Fruit fly (Drosophila melanogaster) whole organism, embryonic: ENCODE results near the gene L2HGDH.

Experiments
- Abd-B ChIP-seq: fragments of 200-800 bp; sonication (Bioruptor generic); optimal IDR thresholded peaks from 2 replicates; lab custom pipeline; 2018; ENCODE audit warnings: missing biosample characterization, mild to moderate bottlenecking, missing genetic modification characterization, moderate library complexity
- Bdp1 ChIP-seq: fragments of 200-800 bp; sonication (Bioruptor generic); optimal IDR thresholded peaks from 3 replicates; lab custom pipeline; 2016; ENCODE audit warnings: missing biosample characterization, missing genetic modification characterization
- CG10462 ChIP-seq: fragments of 200-800 bp; sonication (Bioruptor generic); optimal IDR thresholded peaks from 2 replicates; lab custom pipeline; 2016; ENCODE audit warnings: missing biosample characterization, missing genetic modification characterization
- CG10543 ChIP-seq: fragments of 200-800 bp; sonication (Bioruptor generic); optimal IDR thresholded peaks from 3 replicates; lab custom pipeline; 2017; ENCODE audit warnings: missing biosample characterization, mild to moderate bottlenecking, missing genetic modification characterization, moderate library complexity
- CG10959 ChIP-seq: fragments of 200-800 bp; sonication (Bioruptor generic); IDR thresholded peaks from 2 replicates; pipeline ENCODE4 v1.3.6; 2022; ENCODE audit warnings: missing biosample characterization, missing genetic modification characterization
- CG11398 ChIP-seq: fragments of 200-800 bp; sonication (Bioruptor generic); optimal IDR thresholded peaks from 2 replicates; lab custom pipeline; 2016; ENCODE audit warnings: missing biosample characterization, missing genetic modification characterization
- CG12071 ChIP-seq: fragments of 200-800 bp; sonication (Bioruptor generic); optimal IDR thresholded peaks from 3 replicates; lab custom pipeline; 2018; ENCODE audit warnings: missing biosample characterization, mild to moderate bottlenecking, missing genetic modification characterization
- CG14860 ChIP-seq: fragments of 200-800 bp; sonication (Bioruptor generic); IDR thresholded peaks from 3 replicates; pipeline ENCODE4 v1.3.6; 2022; ENCODE audit warnings: missing biosample characterization, missing genetic modification characterization; ENCODE audit not compliant: partially characterized antibody
- CG15269 ChIP-seq: fragments of 200-800 bp; sonication (Bioruptor generic); optimal IDR thresholded peaks from 2 replicates; lab custom pipeline; 2018; ENCODE audit warnings: missing biosample characterization, mild to moderate bottlenecking, missing genetic modification characterization, moderate library complexity
- CG18011 ChIP-seq: fragments of 200-800 bp; sonication (Bioruptor generic); optimal IDR thresholded peaks from 2 replicates; lab custom pipeline; 2017; ENCODE audit warnings: missing biosample characterization, missing genetic modification characterization, mild to moderate bottlenecking, moderate library complexity, missing genotype
- CG30403 ChIP-seq: fragments of 200-800 bp; sonication (Bioruptor generic); optimal IDR thresholded peaks from 3 replicates; lab custom pipeline; 2016; ENCODE audit warnings: missing biosample characterization, missing genetic modification characterization
- CG30431 ChIP-seq: fragments of 200-800 bp; sonication (Bioruptor generic); optimal IDR thresholded peaks from 2 replicates; lab custom pipeline; 2017; ENCODE audit warnings: missing biosample characterization, missing genetic modification characterization
- CG31224 ChIP-seq: fragments of 200-800 bp; sonication (Bioruptor generic); IDR thresholded peaks from 2 replicates; pipeline ENCODE4 v1.3.6; 2022; ENCODE audit warnings: missing biosample characterization, missing genetic modification characterization
- CG32532 ChIP-seq: fragments of 200-800 bp; sonication (Bioruptor generic); IDR thresholded peaks from 2 replicates; pipeline ENCODE4 v1.3.6; 2022; ENCODE audit warnings: missing biosample characterization, missing genetic modification characterization
- CG5245 ChIP-seq: fragments of 200-800 bp; sonication (Bioruptor generic); optimal IDR thresholded peaks from 3 replicates; lab custom pipeline; 2016; ENCODE audit warnings: missing biosample characterization, missing genetic modification characterization
- CG6175 ChIP-seq: fragments of 200-800 bp; sonication (Bioruptor generic); IDR thresholded peaks from 3 replicates; pipeline ENCODE4 v1.3.6; 2022; ENCODE audit warnings: missing biosample characterization, missing genetic modification characterization
- CoRest ChIP-seq: fragments of 200-800 bp; sonication (Bioruptor generic); optimal IDR thresholded peaks from 3 replicates; lab custom pipeline; 2018; ENCODE audit warnings: missing biosample characterization, mild to moderate bottlenecking, missing genetic modification characterization, moderate library complexity
- Doc2 ChIP-seq: fragments of 200-800 bp; sonication (Bioruptor generic); IDR thresholded peaks from 2 replicates; pipeline ENCODE4 v1.3.6; 2022; ENCODE audit warnings: missing biosample characterization, missing genetic modification characterization
- ERR ChIP-seq: fragments of 200-800 bp; sonication (Bioruptor generic); optimal IDR thresholded peaks from 2 replicates; lab custom pipeline; 2016; ENCODE audit warnings: missing biosample characterization, missing genetic modification characterization
- Eip74EF ChIP-seq, 2 experiments: fragments of 200-800 bp in 1 of 2; fragments of >200 bp in 1 of 2; sonication (Bioruptor generic) in 1 of 2; optimal IDR thresholded peaks; 2 replicates each; lab custom pipeline; 2017 to 2019; ENCODE audit warnings: missing biosample characterization in 2 of 2, missing genetic modification characterization in 2 of 2, mild to moderate bottlenecking in 1 of 2, moderate library complexity in 1 of 2
- Ets97D ChIP-seq: fragments of 200-800 bp; sonication (Bioruptor generic); optimal IDR thresholded peaks from 3 replicates; lab custom pipeline; 2016; ENCODE audit warnings: missing biosample characterization, missing genetic modification characterization
- Fer3 ChIP-seq: fragments of 200-800 bp; sonication (Bioruptor generic); optimal IDR thresholded peaks from 2 replicates; lab custom pipeline; 2018; ENCODE audit warnings: missing biosample characterization, mild to moderate bottlenecking, missing genetic modification characterization, moderate library complexity
- Myb ChIP-seq: fragments of 200-800 bp; sonication (Bioruptor generic); optimal IDR thresholded peaks from 2 replicates; lab custom pipeline; 2016; ENCODE audit warnings: missing biosample characterization, missing genetic modification characterization
- NFAT ChIP-seq: fragments of 200-800 bp; sonication (Bioruptor generic); IDR thresholded peaks from 2 replicates; pipeline ENCODE4 v1.3.6; 2022; ENCODE audit warnings: missing biosample characterization, missing genetic modification characterization
- Ptx1 ChIP-seq: fragments of 200-800 bp; sonication (Bioruptor generic); IDR thresholded peaks from 2 replicates; pipeline ENCODE4 v1.3.6; 2022; ENCODE audit warnings: missing biosample characterization, missing genetic modification characterization
- Rx ChIP-seq: fragments of 200-800 bp; sonication (Bioruptor generic); IDR thresholded peaks from 2 replicates; pipeline ENCODE4 v1.3.6; 2022; ENCODE audit warnings: missing biosample characterization, missing genetic modification characterization
- Sry-δ ChIP-seq: fragments of 200-800 bp; sonication (Bioruptor generic); optimal IDR thresholded peaks from 2 replicates; lab custom pipeline; 2016; ENCODE audit warnings: missing biosample characterization, missing genetic modification characterization
- ac ChIP-seq: fragments of 200-800 bp; sonication (Bioruptor generic); optimal IDR thresholded peaks from 3 replicates; lab custom pipeline; 2017; ENCODE audit warnings: missing biosample characterization, mild to moderate bottlenecking, missing genetic modification characterization
- ash1 ChIP-seq: fragments of 200-800 bp; sonication (Bioruptor generic); optimal IDR thresholded peaks from 2 replicates; lab custom pipeline; 2018; ENCODE audit warnings: missing biosample characterization, mild to moderate bottlenecking, missing genetic modification characterization
- ci ChIP-seq: fragments of 200-800 bp; sonication (Bioruptor generic); IDR thresholded peaks from 3 replicates; pipeline ENCODE4 v1.3.6; 2022; ENCODE audit warnings: missing biosample characterization, missing genetic modification characterization
- emc ChIP-seq: fragments of 200-800 bp; sonication (Bioruptor generic); optimal IDR thresholded peaks from 2 replicates; lab custom pipeline; 2016; ENCODE audit warnings: missing biosample characterization, missing genetic modification characterization
- ems ChIP-seq: fragments of 200-800 bp; sonication (Bioruptor generic); optimal IDR thresholded peaks from 3 replicates; lab custom pipeline; 2016; ENCODE audit warnings: missing biosample characterization, missing genetic modification characterization
- eve ChIP-seq, 2 experiments: fragments of >200 bp; optimal IDR thresholded peaks; 2 replicates each; lab custom pipeline; 2017; ENCODE audit warnings: missing biosample characterization in 2 of 2, missing genetic modification characterization in 2 of 2
- her ChIP-seq: fragments of 200-800 bp; sonication (Bioruptor generic); optimal IDR thresholded peaks from 2 replicates; lab custom pipeline; 2016; ENCODE audit warnings: missing biosample characterization, missing genetic modification characterization
- kah ChIP-seq: fragments of 200-800 bp; sonication (Bioruptor generic); optimal IDR thresholded peaks from 2 replicates; lab custom pipeline; 2018; ENCODE audit warnings: missing biosample characterization, mild to moderate bottlenecking, missing genetic modification characterization
- lab ChIP-seq: fragments of 200-800 bp; sonication (Bioruptor generic); optimal IDR thresholded peaks from 3 replicates; lab custom pipeline; 2017; ENCODE audit warnings: missing biosample characterization, missing genetic modification characterization, mild to moderate bottlenecking, moderate library complexity, missing genetic modification reagents
- lmd ChIP-seq: fragments of 200-800 bp; sonication (Bioruptor generic); IDR thresholded peaks from 2 replicates; pipeline ENCODE4 v1.3.6; 2022; ENCODE audit warnings: missing biosample characterization, missing genetic modification characterization
- lola ChIP-seq, 3 experiments: fragments of >200 bp in 2 of 3; fragments of 200-800 bp in 1 of 3; sonication (Bioruptor generic) in 1 of 3; optimal IDR thresholded peaks; 2 replicates each; lab custom pipeline; 2017 to 2019; ENCODE audit warnings: missing biosample characterization in 3 of 3, missing genetic modification characterization in 3 of 3, mild to moderate bottlenecking in 1 of 3, moderate library complexity in 1 of 3
- lov ChIP-seq, 2 experiments: fragments of 200-800 bp in 1 of 2; fragments of >200 bp in 1 of 2; sonication (Bioruptor generic) in 1 of 2; IDR thresholded peaks in 1 of 2; optimal IDR thresholded peaks in 1 of 2; 2 replicates in 1 of 2; 3 replicates in 1 of 2; pipeline versions ENCODE4 v1.3.6 to Lab custom; 2017 to 2022; ENCODE audit warnings: missing biosample characterization in 1 of 2, missing genetic modification characterization in 1 of 2
- mld ChIP-seq: fragments of 200-800 bp; sonication (Bioruptor generic); IDR thresholded peaks from 3 replicates; pipeline ENCODE4 v1.3.6; 2022; ENCODE audit warnings: missing biosample characterization, missing genetic modification characterization; ENCODE audit not compliant: partially characterized antibody
- pfk ChIP-seq: fragments of 200-800 bp; sonication (Bioruptor generic); optimal IDR thresholded peaks from 2 replicates; lab custom pipeline; 2018; ENCODE audit warnings: missing biosample characterization, mild to moderate bottlenecking, missing genetic modification characterization, moderate library complexity
- pho ChIP-seq: fragments of 200-800 bp; sonication (Bioruptor generic); optimal IDR thresholded peaks from 2 replicates; lab custom pipeline; 2016; ENCODE audit warnings: missing biosample characterization, missing genetic modification characterization
- tap ChIP-seq: fragments of 200-800 bp; optimal IDR thresholded peaks from 3 replicates; lab custom pipeline; 2019; ENCODE audit warnings: missing biosample characterization, mild to moderate bottlenecking, missing genetic modification characterization, moderate library complexity
- toy ChIP-seq: fragments of 200-800 bp; sonication (Bioruptor generic); IDR thresholded peaks from 2 replicates; pipeline ENCODE4 v1.3.6; 2022; ENCODE audit warnings: missing biosample characterization, missing genetic modification characterization
- trem ChIP-seq: fragments of 200-800 bp; optimal IDR thresholded peaks from 3 replicates; lab custom pipeline; 2019; ENCODE audit warnings: missing biosample characterization, mild to moderate bottlenecking, missing genetic modification characterization, moderate library complexity
- ttk ChIP-seq: fragments of 200-800 bp; sonication (Bioruptor generic); IDR thresholded peaks from 2 replicates; pipeline ENCODE4 v2.1.2; 2022; ENCODE audit warnings: missing biosample characterization, missing genetic modification characterization
- wor ChIP-seq: fragments of 200-800 bp; sonication (Bioruptor generic); IDR thresholded peaks from 2 replicates; pipeline ENCODE4 v1.3.6; 2022; ENCODE audit warnings: missing biosample characterization, missing genetic modification characterization
- yki ChIP-seq: fragments of >200 bp; optimal IDR thresholded peaks from 3 replicates; lab custom pipeline; 2018

Gene L2HGDH

DNA sequence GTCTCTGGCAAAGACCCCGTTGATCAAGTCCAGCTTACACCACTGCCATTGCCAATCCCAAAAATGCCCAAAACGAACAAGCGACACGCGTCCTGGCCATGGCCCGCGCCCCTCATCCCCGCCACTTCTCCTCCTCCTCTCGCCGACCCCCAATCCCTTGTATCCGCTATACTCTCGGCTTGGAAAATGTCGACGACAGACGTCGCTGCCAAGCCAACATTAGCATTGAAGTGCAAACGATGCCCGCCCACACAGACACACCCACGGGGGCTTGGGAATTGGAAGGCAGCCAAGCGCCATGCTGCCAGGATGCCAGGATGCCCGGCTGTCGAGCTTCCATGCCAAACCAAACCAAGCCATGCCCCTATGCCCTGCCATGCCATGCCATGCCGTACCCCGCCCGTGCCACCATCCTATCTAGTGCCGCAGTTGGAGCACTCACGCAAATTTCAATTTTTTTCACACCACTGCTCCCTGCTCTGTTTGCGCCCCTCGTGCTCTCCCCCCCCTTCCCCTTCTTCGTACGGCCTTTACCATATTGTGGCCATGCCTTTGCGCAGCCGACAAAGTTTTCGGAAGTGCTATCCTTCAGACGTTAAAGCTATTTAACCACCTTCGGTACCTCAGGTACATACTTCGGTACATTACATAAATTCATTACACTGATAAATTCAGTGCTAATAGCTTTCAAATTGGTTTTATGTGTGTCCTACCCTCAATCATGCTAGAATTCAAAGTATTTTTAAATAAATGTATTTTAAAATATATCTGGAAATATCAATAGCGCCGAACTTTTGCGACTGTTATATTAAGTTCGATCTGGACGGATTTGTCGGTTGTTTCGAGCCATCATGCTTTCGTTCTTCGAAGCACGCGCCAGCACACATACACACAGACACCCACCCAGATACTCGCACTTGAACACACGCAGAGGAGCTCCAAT lies 47.3 kb upstream of the L2HGDH start (continued):
- TF ChIP-seq Rx (GFP tag; lab: Robert Waterston, UW) (no peak), pfk (GFP tag; lab: Kevin White, UChicago) (no peak), eve (GFP tag; optimal IDR thresholded peaks at IDR 0.05; lab: Kevin White, UChicago) (no peak), yki (lab: Kevin White, UChicago) (no peak), kah (GFP tag; lab: Kevin White, UChicago) (peak; percentile 38), ash1 (GFP tag; lab: Kevin White, UChicago) (no peak), pho (GFP tag; lab: Kevin White, UChicago) (peak; percentile 26), CG18011 (peak; percentile 50), CG10543 (GFP tag; lab: Kevin White, UChicago) (peak; percentile 96), Doc2 (GFP tag; lab: Robert Waterston, UW) (no peak), ems (GFP tag; lab: Kevin White, UChicago) (peak; percentile 43), Eip74EF (GFP tag; optimal IDR thresholded peaks at IDR 0.05; lab: Kevin White, UChicago) (peak in 1 of 2 experiments; percentile 80), wor (GFP tag; lab: Robert Waterston, UW) (peak; percentile 69), CG11398 (GFP tag; lab: Kevin White, UChicago) (no peak), lola (GFP tag; optimal IDR thresholded peaks at IDR 0.05; lab: Kevin White, UChicago) (peak in 1 of 3 experiments; percentile 76), CG14860 (GFP tag; lab: Robert Waterston, UW) (no peak), CG6175 (GFP tag; lab: Robert Waterston, UW) (no peak), emc (GFP tag; lab: Kevin White, UChicago) (no peak), CoRest (tag; lab: Kevin White, UChicago) (peak; percentile 89), Fer3 (tag; lab: Kevin White, UChicago) (peak; percentile 68), her (no peak), CG31224 (GFP tag; lab: Robert Waterston, UW) (no peak), CG12071 (GFP tag; lab: Kevin White, UChicago) (peak; percentile 56), Myb (GFP tag; lab: Kevin White, UChicago) (peak; percentile 24), tap (peak; percentile 64), Ptx1 (peak; percentile 86), lmd (GFP tag; lab: Robert Waterston, UW) (peak; percentile 76), CG30403 (peak; percentile 80), ci (peak; percentile 76; the same call in 2 of the 3 replicates), Ets97D (no peak), CG30431 (GFP tag; lab: Kevin White, UChicago) (peak; percentile 69), toy (no peak), lab (GFP tag; lab: Kevin White, UChicago) (peak; percentile 83), ERR (no peak), NFAT (GFP tag; lab: Robert Waterston, UW) (0 out of 2 replicates have a peak, but pooled peaks have one; percentile 21), mld (GFP tag; lab: Robert Waterston, UW) (no peak), CG10959 (GFP tag; lab: Robert Waterston, UW) (no peak), Sry-δ (GFP tag; lab: Kevin White, UChicago) (no peak), CG10462 (peak; percentile 20), ac (GFP tag; lab: Kevin White, UChicago) (no peak), CG32532 (peak; percentile 52), Bdp1 (peak; percentile 35), trem (tag; lab: Kevin White, UChicago) (peak; percentile 9), lov (optimal IDR thresholded peaks at IDR 0.05; lab: Kevin White, UChicago) (no peak), lov (GFP tag; IDR thresholded peaks at IDR 0.05; lab: Robert Waterston, UW) (no peak), CG5245 (GFP tag; lab: Kevin White, UChicago) (peak; percentile 57), Abd-B (GFP tag; lab: Kevin White, UChicago) (peak; percentile 64), ttk (GFP tag; lab: Robert Waterston, UW) (peak; percentile 65; the same call in 1 of the 2 replicates), CG15269 (tag; lab: Kevin White, UChicago) (peak; percentile 87)
